Fruit fly (Drosophila melanogaster) whole organism, wandering third instar larva: Measurements from ENCODE around the gene CG31910.
A peak's percentile ranks its signal among the peaks of the same experiment; 100 is the strongest.

ENCODE experiments used
- Abd-B ChIP-seq: fragments of >200 bp; optimal IDR thresholded peaks from 2 replicates; lab custom pipeline; 2017; ENCODE audit warnings: missing biosample characterization, missing genetic modification characterization
- CG9705 ChIP-seq: fragments of 200-800 bp; sonication (Bioruptor generic); optimal IDR thresholded peaks from 2 replicates; lab custom pipeline; 2018; ENCODE audit warnings: missing biosample characterization, mild to moderate bottlenecking, missing genetic modification characterization
- Dfd ChIP-seq: fragments of >200 bp; optimal IDR thresholded peaks from 2 replicates; lab custom pipeline; 2017; ENCODE audit warnings: missing biosample characterization, missing genetic modification characterization
- Dif ChIP-seq: fragments of 200-275, 200-300 bp; sonication (Bioruptor generic); optimal IDR thresholded peaks from 2 replicates; lab custom pipeline; 2018; ENCODE audit warnings: missing biosample characterization, missing genetic modification characterization; ENCODE audit not compliant: partially characterized antibody
- GATAd ChIP-seq: sonication (Bioruptor generic); optimal IDR thresholded peaks from 2 replicates; lab custom pipeline; 2016; ENCODE audit warnings: missing biosample characterization, missing genetic modification characterization
- HLH106 ChIP-seq: fragments of 200-800 bp; optimal IDR thresholded peaks from 3 replicates; lab custom pipeline; 2019; ENCODE audit warnings: missing biosample characterization, mild to moderate bottlenecking, missing genetic modification characterization, moderate library complexity
- Hnf4 ChIP-seq: fragments of 200-800 bp; sonication (Bioruptor generic); optimal IDR thresholded peaks from 2 replicates; lab custom pipeline; 2016; ENCODE audit warnings: missing biosample characterization, mild to moderate bottlenecking, missing genetic modification characterization
- Hr78 ChIP-seq: fragments of >200 bp; optimal IDR thresholded peaks from 2 replicates; lab custom pipeline; 2017; ENCODE audit warnings: missing biosample characterization, missing genetic modification characterization
- Jra ChIP-seq: sonication (Bioruptor generic); optimal IDR thresholded peaks from 2 replicates; lab custom pipeline; 2016; ENCODE audit warnings: missing biosample characterization, missing genetic modification characterization
- Mio ChIP-seq: sonication (Bioruptor generic); optimal IDR thresholded peaks from 2 replicates; lab custom pipeline; 2016; ENCODE audit warnings: missing biosample characterization, missing genetic modification characterization
- Myc ChIP-seq: fragments of >200 bp; optimal IDR thresholded peaks from 2 replicates; lab custom pipeline; 2017
- N ChIP-seq: fragments of >200 bp; optimal IDR thresholded peaks from 2 replicates; lab custom pipeline; 2018; ENCODE audit warnings: missing biosample characterization, missing external identifiers, missing genetic modification characterization
- OdsH ChIP-seq: fragments of 200-800 bp; sonication (Bioruptor generic); optimal IDR thresholded peaks from 2 replicates; lab custom pipeline; 2016; ENCODE audit warnings: missing biosample characterization, mild to moderate bottlenecking, missing genetic modification characterization
- Rel ChIP-seq, 2 experiments: fragments of 200-800 bp; sonication (Bioruptor generic) in 1 of 2; optimal IDR thresholded peaks; 2 replicates in 1 of 2; 3 replicates in 1 of 2; lab custom pipeline; 2016 to 2019; ENCODE audit warnings: mild to moderate bottlenecking in 2 of 2, missing biosample characterization in 2 of 2, missing genetic modification characterization in 2 of 2, moderate library complexity in 1 of 2
- Sp1 ChIP-seq: fragments of 200-800 bp; sonication (Bioruptor generic); optimal IDR thresholded peaks from 3 replicates; lab custom pipeline; 2019; ENCODE audit warnings: missing biosample characterization, mild to moderate bottlenecking, missing genetic modification characterization, moderate library complexity
- Vsx2 ChIP-seq: fragments of 200-300, 225-300 bp; sonication (Bioruptor generic); optimal IDR thresholded peaks from 2 replicates; lab custom pipeline; 2018; ENCODE audit warnings: missing biosample characterization, missing genetic modification characterization; ENCODE audit not compliant: partially characterized antibody
- br ChIP-seq: fragments of 200-800 bp; sonication (Bioruptor generic); optimal IDR thresholded peaks from 2 replicates; lab custom pipeline; 2016; ENCODE audit warnings: missing biosample characterization, missing genetic modification characterization
- dl ChIP-seq, 2 experiments: fragments of 175-275, 200-275 bp in 1 of 2; fragments of 200-275 bp in 1 of 2; sonication (Bioruptor generic); optimal IDR thresholded peaks; lab custom pipeline; 2018; ENCODE audit warnings: mild to moderate bottlenecking in 2 of 2, missing biosample characterization in 2 of 2, missing genetic modification characterization in 2 of 2, moderate library complexity in 2 of 2; ENCODE audit not compliant: partially characterized antibody in 2 of 2, insufficient read depth in 1 of 2
- dmrt93B ChIP-seq: fragments of 200-800 bp; sonication (Bioruptor generic); optimal IDR thresholded peaks from 2 replicates; lab custom pipeline; 2018; ENCODE audit warnings: missing biosample characterization, mild to moderate bottlenecking, missing genetic modification characterization
- dsf ChIP-seq: sonication (Bioruptor generic); optimal IDR thresholded peaks from 2 replicates; lab custom pipeline; 2016; ENCODE audit warnings: missing biosample characterization, missing genetic modification characterization, borderline replicate concordance
- ey ChIP-seq: fragments of 200-800 bp; sonication (Bioruptor generic); optimal IDR thresholded peaks from 2 replicates; lab custom pipeline; 2016; ENCODE audit warnings: missing biosample characterization, missing genetic modification characterization
- fru ChIP-seq: fragments of 200-800 bp; sonication (Bioruptor generic); optimal IDR thresholded peaks from 3 replicates; lab custom pipeline; 2016; ENCODE audit warnings: missing biosample characterization, mild to moderate bottlenecking, missing genetic modification characterization
- h ChIP-seq: fragments of 200-800 bp; sonication (Bioruptor generic); optimal IDR thresholded peaks from 3 replicates; lab custom pipeline; 2016; ENCODE audit warnings: missing biosample characterization, mild to moderate bottlenecking, missing genetic modification characterization
- jim ChIP-seq: fragments of 175-275, 200-325 bp; sonication (Bioruptor generic); optimal IDR thresholded peaks from 2 replicates; lab custom pipeline; 2016; ENCODE audit warnings: missing biosample characterization, mild to moderate bottlenecking, missing genetic modification characterization
- lola ChIP-seq: fragments of >200 bp; optimal IDR thresholded peaks from 2 replicates; lab custom pipeline; 2017; ENCODE audit warnings: missing biosample characterization, missing genetic modification characterization
- pan ChIP-seq: fragments of >200 bp; optimal IDR thresholded peaks from 2 replicates; lab custom pipeline; 2017
- psq ChIP-seq: fragments of 200-800 bp; sonication (Bioruptor generic); optimal IDR thresholded peaks from 3 replicates; lab custom pipeline; 2017; ENCODE audit warnings: missing biosample characterization, mild to moderate bottlenecking, missing genetic modification characterization, moderate library complexity
- sage ChIP-seq: fragments of 200-800 bp; sonication (Bioruptor generic); optimal IDR thresholded peaks from 2 replicates; lab custom pipeline; 2016; ENCODE audit warnings: missing biosample characterization, mild to moderate bottlenecking, missing genetic modification characterization
- sv ChIP-seq: fragments of 200-800 bp; sonication (Bioruptor generic); optimal IDR thresholded peaks from 3 replicates; lab custom pipeline; 2016; ENCODE audit warnings: missing biosample characterization, missing genetic modification characterization
- tai ChIP-seq: sonication (Bioruptor generic); optimal IDR thresholded peaks from 2 replicates; lab custom pipeline; 2016; ENCODE audit warnings: missing biosample characterization, missing genetic modification characterization
- usp ChIP-seq: fragments of >200 bp; optimal IDR thresholded peaks from 2 replicates; lab custom pipeline; 2017; ENCODE audit warnings: missing biosample characterization, missing genetic modification characterization
- woc ChIP-seq: sonication (Bioruptor generic); optimal IDR thresholded peaks from 2 replicates; lab custom pipeline; 2016; ENCODE audit warnings: missing biosample characterization, mild to moderate bottlenecking, missing genetic modification characterization

CG31910 gene

DNA sequence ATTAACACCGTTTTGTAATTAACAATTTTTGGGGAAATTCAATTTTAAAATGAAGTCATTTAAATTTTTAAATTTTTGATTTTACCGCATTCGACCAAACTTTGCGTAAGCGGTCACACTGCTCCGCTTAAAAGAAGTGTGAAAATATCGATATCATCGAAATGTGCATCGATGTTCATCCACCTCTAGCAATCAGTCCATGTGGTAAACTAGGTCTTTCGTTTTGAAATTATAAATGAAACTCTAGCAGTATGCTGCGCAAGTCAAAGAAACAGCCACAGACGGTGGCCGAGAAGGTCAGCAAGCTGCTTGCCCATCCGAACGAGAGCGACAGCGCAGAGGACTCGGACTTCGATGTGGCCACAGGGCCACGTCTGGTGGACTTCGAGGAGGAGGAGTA, 28.0 kb downstream of the CG31910 start, which contains the start of gene Aatf:
Gene Aatf, plus strand, starts transcription at position 166 of the 400 bp plus-strand sequence.
- TF ChIP-seq tai: no peak
- TF ChIP-seq CG9705 (GFP tag; lab: Kevin White, UChicago): no peak
- TF ChIP-seq h (GFP tag; lab: Kevin White, UChicago): no peak
- TF ChIP-seq psq (GFP tag; lab: Kevin White, UChicago): no peak
- TF ChIP-seq ey (GFP tag; lab: Kevin White, UChicago): no peak
- TF ChIP-seq HLH106 (tag; lab: Kevin White, UChicago): no peak
- no peak for TF ChIP-seq sage (GFP tag; lab: Kevin White, UChicago)
- no peak for TF ChIP-seq Jra
- TF ChIP-seq Hnf4: no peak

dm6 chr2L:6716921-6717320, 28.5 kb downstream of the CG31910 start:
- TF ChIP-seq Myc (lab: Kevin White, UChicago) (peak; percentile 70), Hnf4 (no peak), Sp1 (GFP tag; lab: Kevin White, UChicago) (no peak), N (GFP tag; lab: Kevin White, UChicago) (peak; percentile 35), woc (no peak)
- TF ChIP-seq, all 38 proteins: peak for 2

DNA sequence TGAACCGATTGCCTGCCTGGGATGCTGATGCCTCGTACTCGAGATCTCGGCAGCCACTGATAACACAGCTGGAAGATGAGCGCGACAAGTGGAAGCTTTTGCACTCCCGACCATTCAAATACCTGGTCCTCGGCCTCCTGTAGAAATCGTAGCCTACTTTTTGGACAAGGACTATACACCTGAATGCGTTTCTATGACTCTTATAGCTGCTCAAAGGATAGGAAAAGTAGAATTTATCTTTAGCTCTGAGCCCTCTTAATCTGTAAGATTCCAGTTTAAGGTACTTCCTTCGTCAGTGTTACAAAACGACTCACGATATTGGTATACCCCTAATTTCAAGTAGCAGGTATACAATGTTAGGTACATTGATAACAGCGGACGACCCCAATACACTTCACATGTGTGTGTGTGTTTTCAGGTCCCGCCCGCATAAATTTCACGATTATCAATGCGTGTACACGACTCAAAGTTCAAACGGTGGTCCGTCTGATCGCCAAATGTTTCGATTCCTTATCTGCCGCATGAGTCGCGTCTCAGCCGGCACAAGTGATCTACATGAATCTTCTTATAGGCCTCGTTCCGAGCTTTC, 29.1 kb downstream of the CG31910 start, which contains the start of gene AkhR:
Gene AkhR, minus strand, starts transcription at position 5 of the 589 bp plus-strand sequence.
- TF ChIP-seq dsf (GFP tag; lab: Kevin White, UChicago) (no peak), sage (GFP tag; lab: Kevin White, UChicago) (no peak), GATAd (GFP tag; lab: Kevin White, UChicago) (no peak), Jra (no peak), jim (no peak), tai (no peak)

DNA sequence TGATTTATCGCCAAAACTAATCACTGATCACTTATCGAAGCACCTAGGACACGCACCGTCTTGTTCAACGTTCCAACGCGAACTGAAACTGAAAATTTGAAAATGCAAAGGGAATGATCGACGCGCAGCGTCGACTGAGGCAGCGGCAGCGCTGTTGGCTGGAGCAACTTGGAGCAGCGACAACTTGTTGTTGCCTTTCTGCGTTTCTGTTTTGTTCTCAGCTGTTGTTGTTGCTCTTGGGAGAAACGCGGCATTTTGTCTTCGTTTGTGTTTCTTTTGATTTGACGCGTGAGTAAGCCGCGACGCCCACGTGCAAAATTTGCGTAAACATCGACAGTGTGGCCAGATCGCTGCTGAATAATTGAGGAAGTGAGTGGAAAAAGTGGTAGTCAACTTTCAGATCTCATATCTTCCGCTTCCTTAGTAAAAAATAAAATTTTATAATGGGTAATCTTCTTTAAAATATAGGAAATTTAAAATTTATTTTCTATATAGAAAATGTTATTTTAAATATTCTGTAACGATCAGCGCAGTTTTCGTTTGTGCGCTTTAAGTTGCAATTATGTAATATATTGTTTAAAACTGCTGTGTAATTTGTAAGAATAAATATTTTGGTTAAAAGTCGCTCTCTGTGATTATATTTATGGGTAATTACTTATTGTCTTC, 36.3 kb downstream of the CG31910 start, which contains the start of gene Tsp:
Gene Tsp, minus strand, starts transcription at position 90 of the 666 bp plus-strand sequence.
- TF ChIP-seq psq (GFP tag; lab: Kevin White, UChicago) (peak; percentile 8), Hr78 (GFP tag; lab: Kevin White, UChicago) (no peak)

DNA sequence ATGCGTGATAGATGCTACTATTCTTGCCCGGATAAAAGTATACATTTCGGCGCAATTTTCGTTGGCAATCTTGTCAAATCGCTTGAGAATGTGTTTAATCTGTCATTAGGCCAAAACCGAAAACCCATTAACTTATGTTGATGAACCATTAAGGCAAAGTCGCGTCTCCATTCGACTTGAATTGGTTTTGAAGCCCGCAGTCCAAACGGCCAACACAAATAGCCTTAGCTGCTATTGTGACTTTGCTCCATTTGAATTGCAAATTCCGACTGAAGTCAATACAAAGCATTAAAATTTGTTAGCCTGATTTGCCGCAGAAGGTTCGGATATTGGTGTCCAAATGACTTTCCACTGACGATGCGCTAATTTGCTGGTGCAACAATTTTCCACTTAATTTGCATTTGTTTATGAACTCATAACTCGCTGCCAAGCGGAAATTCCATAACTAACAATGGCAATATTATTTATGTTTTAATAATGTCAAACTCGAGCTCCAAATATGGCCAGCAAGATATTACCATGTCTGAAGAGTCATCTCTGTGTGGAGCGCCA, 39.0 kb downstream of the CG31910 start:
- TF ChIP-seq pan: no peak
- TF ChIP-seq dl (GFP tag; optimal IDR thresholded peaks at IDR 0.05; lab: Kevin White, UChicago; ENCODE audit: insufficient read depth in 1 of 2, partially characterized antibody in 2 of 2): no peak
- TF ChIP-seq Abd-B (GFP tag; lab: Kevin White, UChicago): no peak
- TF ChIP-seq GATAd (GFP tag; lab: Kevin White, UChicago): no peak
- no peak for TF ChIP-seq Jra
- no peak for TF ChIP-seq tai
- TF ChIP-seq HLH106 (tag; lab: Kevin White, UChicago): no peak
- no peak for TF ChIP-seq Sp1 (GFP tag; lab: Kevin White, UChicago)
- no peak for TF ChIP-seq lola
- TF ChIP-seq br (GFP tag; lab: Kevin White, UChicago): no peak
- TF ChIP-seq Rel (GFP tag; optimal IDR thresholded peaks at IDR 0.05; lab: Kevin White, UChicago): no peak
- no peak for TF ChIP-seq Rel (tag; optimal IDR thresholded peaks at IDR 0.05; lab: Kevin White, UChicago)
- TF ChIP-seq dmrt93B (GFP tag; lab: Kevin White, UChicago): no peak
- TF ChIP-seq sage (GFP tag; lab: Kevin White, UChicago): no peak
- TF ChIP-seq, all 38 proteins: peak for 0

DNA sequence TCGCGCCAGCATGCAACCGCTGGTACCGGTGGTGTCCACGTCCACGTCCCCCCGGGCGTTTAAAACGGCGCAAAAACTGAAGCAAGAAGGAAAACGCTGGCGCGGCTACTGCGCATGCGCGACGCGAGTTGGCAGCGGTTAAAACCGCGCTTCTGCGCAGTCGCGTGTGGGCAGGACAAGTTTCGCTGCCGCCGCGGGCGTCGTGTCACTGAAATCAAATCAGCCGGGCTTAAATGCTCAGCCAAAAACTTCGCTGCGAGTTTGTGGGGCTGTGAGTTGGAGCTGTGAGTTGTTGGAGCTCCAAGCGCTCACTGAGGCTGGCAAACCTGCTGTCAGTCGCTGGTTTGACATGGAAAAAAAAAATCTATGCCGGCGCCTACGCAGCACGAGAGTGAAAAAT, 40.3 kb downstream of the CG31910 start:
- no peak for TF ChIP-seq sv (GFP tag; lab: Kevin White, UChicago)
- TF ChIP-seq fru (GFP tag; lab: Kevin White, UChicago): no peak
- TF ChIP-seq Dif: no peak
- TF ChIP-seq OdsH (GFP tag; lab: Kevin White, UChicago): no peak
- TF ChIP-seq lola: no peak
- no peak for TF ChIP-seq usp (GFP tag; lab: Kevin White, UChicago)
- no peak for TF ChIP-seq Myc (lab: Kevin White, UChicago)
- no peak for TF ChIP-seq Mio
- no peak for TF ChIP-seq psq (GFP tag; lab: Kevin White, UChicago)
- TF ChIP-seq Dfd (GFP tag; lab: Kevin White, UChicago): no peak
- TF ChIP-seq jim: no peak
- no peak for TF ChIP-seq Vsx2 (GFP tag; lab: Kevin White, UChicago)
- TF ChIP-seq dl (GFP tag; optimal IDR thresholded peaks at IDR 0.05; lab: Kevin White, UChicago; ENCODE audit: insufficient read depth in 1 of 2, partially characterized antibody in 2 of 2): no peak
- no peak for TF ChIP-seq GATAd (GFP tag; lab: Kevin White, UChicago)
- no peak for TF ChIP-seq Hnf4
- no peak for TF ChIP-seq Rel (GFP tag; optimal IDR thresholded peaks at IDR 0.05; lab: Kevin White, UChicago)
- TF ChIP-seq Rel (tag; optimal IDR thresholded peaks at IDR 0.05; lab: Kevin White, UChicago): no peak
